Worm (Caenorhabditis elegans): ENCODE data around the gene col-177.
A peak's percentile ranks its signal among the peaks of the same experiment; 100 is the strongest.

Gene col-177

DNA sequence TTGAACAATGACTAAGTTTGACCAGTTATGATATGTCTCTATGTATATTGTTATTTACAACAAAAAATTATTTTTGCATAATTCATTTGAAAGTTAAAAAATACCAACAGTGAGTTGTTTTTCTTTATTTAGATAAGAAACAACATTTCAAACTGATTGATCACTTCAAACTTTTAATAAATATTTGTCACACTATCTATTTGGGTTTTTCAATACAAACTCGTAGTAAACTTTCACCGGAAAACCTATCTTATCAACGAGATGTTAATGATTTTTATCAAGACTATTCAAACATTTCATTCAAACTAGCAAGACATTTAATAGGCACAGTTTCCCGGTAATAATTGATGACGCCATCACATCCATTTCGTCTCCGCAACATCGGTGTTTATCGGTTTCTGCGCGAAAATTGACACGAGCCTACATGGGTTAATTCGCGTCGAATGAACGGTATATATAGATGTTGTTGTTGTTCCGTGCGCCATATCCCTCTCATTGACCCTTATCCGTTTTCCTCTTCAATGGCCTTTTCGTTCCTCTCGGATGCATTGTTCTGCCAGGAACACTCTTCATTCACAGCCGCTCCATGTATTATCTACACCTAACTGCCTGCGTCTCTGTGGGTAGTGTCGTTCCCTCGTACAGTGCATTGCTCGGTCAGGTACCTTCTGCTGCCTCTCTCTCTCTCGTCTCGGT lies 11.3 kb downstream of the col-177 start (continued):
- no peak for TF ChIP-seq hif-1 (tag; optimal IDR thresholded peaks at IDR 0.05)
- no peak for TF ChIP-seq dmd-9 (GFP tag; IDR thresholded peaks at IDR 0.05)
- peak; percentile 48 for TF ChIP-seq hlh-11 (tag; optimal IDR thresholded peaks at IDR 0.05)
- no peak for TF ChIP-seq ceh-62 (tag; optimal IDR thresholded peaks at IDR 0.05)
- no peak for TF ChIP-seq D1046.2 (GFP tag; IDR thresholded peaks at IDR 0.05)
- no peak for TF ChIP-seq unc-130 (GFP tag; optimal IDR thresholded peaks at IDR 0.05)
- TF ChIP-seq mep-1 (tag; optimal IDR thresholded peaks at IDR 0.05): no peak
- no peak for TF ChIP-seq daf-8 (GFP tag; IDR thresholded peaks at IDR 0.05)
- TF ChIP-seq skn-1 (tag; optimal IDR thresholded peaks at IDR 0.05): no peak
- TF ChIP-seq dmd-6 (GFP tag; IDR thresholded peaks at IDR 0.05): peak; percentile 20; the same call in 1 of the 2 replicates
- TF ChIP-seq ctbp-1 (GFP tag; IDR thresholded peaks at IDR 0.05): no peak
- TF ChIP-seq fkh-10 (GFP tag; optimal IDR thresholded peaks at IDR 0.05): no peak
- TF ChIP-seq nhr-10 (tag; optimal IDR thresholded peaks at IDR 0.05): no peak
- no peak for TF ChIP-seq mes-2 (tag; optimal IDR thresholded peaks at IDR 0.05; ENCODE audit: poor library complexity, severe bottlenecking)
- no peak for TF ChIP-seq vab-7 (GFP tag; IDR thresholded peaks at IDR 0.05)
- no peak for TF ChIP-seq ztf-7 (tag; optimal IDR thresholded peaks at IDR 0.05)
- no peak for TF ChIP-seq mxl-2 (GFP tag; conservative IDR thresholded peaks at IDR 0.05)

DNA sequence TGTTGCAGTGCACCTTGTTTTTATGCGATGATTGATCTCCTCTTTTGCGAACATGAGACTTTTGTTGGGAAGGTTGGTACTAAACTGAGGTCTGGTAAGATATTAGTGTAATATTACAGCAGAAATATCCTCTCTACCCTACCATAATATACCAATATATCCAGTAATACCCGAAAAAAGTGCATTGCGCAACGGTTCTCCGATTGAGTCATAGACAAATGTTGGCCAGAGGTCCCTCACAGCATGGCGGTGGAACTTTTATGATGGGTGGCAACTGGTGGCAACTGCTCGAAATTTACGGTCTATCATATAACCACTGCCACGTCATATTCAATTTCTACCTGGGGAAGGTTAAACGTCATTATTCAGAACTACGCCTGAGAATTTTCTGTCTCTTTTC lies 12.4 kb downstream of the col-177 start:
- TF ChIP-seq F26F4.8 (GFP tag; conservative IDR thresholded peaks at IDR 0.05): no peak
- no peak for TF ChIP-seq mdt-29 (GFP tag; IDR thresholded peaks at IDR 0.05)
- no peak for TF ChIP-seq nhr-25 (tag; optimal IDR thresholded peaks at IDR 0.05; ENCODE audit: borderline replicate concordance, insufficient read depth)
- TF ChIP-seq lir-3 (tag; optimal IDR thresholded peaks at IDR 0.05): no peak
- no peak for TF ChIP-seq fos-1 (tag; optimal IDR thresholded peaks at IDR 0.05)
- no peak for TF ChIP-seq ctbp-1 (GFP tag; IDR thresholded peaks at IDR 0.05)
- TF ChIP-seq ceh-62 (tag; optimal IDR thresholded peaks at IDR 0.05): no peak

DNA sequence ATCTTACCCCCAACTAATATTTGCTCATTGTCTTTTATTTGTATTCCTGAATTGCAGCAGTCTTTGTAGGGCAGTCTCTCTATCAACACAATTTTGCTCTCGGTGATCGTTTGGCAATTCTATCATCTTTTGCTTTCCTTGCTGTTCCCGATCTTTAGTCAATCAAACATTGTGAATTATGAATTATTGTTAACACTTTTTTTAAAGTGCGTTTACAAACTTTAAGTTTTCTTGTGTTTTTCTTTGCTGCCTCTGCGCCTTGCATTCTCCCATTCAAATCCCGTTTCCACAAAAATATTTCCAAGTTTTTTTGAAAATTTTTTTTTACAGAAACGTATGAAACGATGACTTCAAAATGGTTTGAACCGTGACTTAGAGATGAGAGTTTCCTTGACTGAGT lies 19.6 kb downstream of the col-177 start, which contains the start of gene ver-4:
TSS of gene ver-4 (plus strand) at position 301 of the 400 bp plus-strand sequence.
- TF ChIP-seq ztf-11 (tag; optimal IDR thresholded peaks at IDR 0.05) (no peak), aha-1 (tag) (peak; percentile 34)

DNA sequence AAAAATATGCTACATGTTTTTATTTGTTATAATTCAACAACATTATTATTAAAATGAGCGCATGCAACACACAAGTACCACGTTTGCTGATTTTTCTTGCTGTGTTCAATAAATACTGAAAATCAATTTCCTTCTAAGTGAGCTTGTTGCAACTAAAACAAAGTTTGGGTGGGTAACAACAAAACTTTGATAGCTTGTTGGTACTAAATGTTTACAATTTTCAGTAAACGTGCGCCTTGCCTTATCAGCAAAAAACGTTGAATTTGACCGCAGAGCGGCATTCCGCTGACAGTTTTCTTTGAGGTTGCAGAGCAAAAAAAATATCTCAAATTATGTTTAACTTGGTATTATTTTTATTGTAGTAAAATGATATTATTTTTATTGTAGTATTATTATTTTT lies 20.3 kb downstream of the col-177 start:
- TF ChIP-seq ceh-82 (tag; optimal IDR thresholded peaks at IDR 0.05) (no peak), ama-1 (optimal IDR thresholded peaks at IDR 0.05) (no peak), hif-1 (tag; optimal IDR thresholded peaks at IDR 0.05) (no peak), ceh-28 (tag; optimal IDR thresholded peaks at IDR 0.05) (no peak), cey-2 (tag; optimal IDR thresholded peaks at IDR 0.05; ENCODE audit: borderline replicate concordance, insufficient read depth) (no peak), dmd-8 (GFP tag; IDR thresholded peaks at IDR 0.05) (no peak), nhr-11 (tag; optimal IDR thresholded peaks at IDR 0.05) (no peak), zip-2 (tag; optimal IDR thresholded peaks at IDR 0.05) (no peak), daf-16 (GFP tag; optimal IDR thresholded peaks at IDR 0.05) (peak in 1 of 2 experiments; percentile 25), daf-16 (tag; optimal IDR thresholded peaks at IDR 0.05) (peak; percentile 87), unc-130 (GFP tag; optimal IDR thresholded peaks at IDR 0.05) (no peak), dmd-6 (GFP tag; IDR thresholded peaks at IDR 0.05) (peak; percentile 43), ceh-62 (tag; optimal IDR thresholded peaks at IDR 0.05) (no peak), nhr-25 (tag; optimal IDR thresholded peaks at IDR 0.05; ENCODE audit: borderline replicate concordance, insufficient read depth) (no peak), zip-11 (GFP tag; IDR thresholded peaks at IDR 0.05) (no peak), tra-1 (GFP tag; IDR thresholded peaks at IDR 0.05) (no peak), snpc-4 (tag; optimal IDR thresholded peaks at IDR 0.05) (no peak), fkh-10 (GFP tag; optimal IDR thresholded peaks at IDR 0.05) (no peak), ces-1 (GFP tag; optimal IDR thresholded peaks at IDR 0.05) (no peak), aha-1 (tag) (peak; percentile 62), Y48G9A.11 (GFP tag; IDR thresholded peaks at IDR 0.05) (no peak), ztf-7 (tag; optimal IDR thresholded peaks at IDR 0.05) (no peak), madf-9 (GFP tag; conservative IDR thresholded peaks at IDR 0.05) (no peak), nhr-41 (GFP tag; IDR thresholded peaks at IDR 0.05) (no peak), ceh-20 (GFP tag; IDR thresholded peaks at IDR 0.05) (no peak), madf-5 (GFP tag; IDR thresholded peaks at IDR 0.05) (no peak), mdt-29 (GFP tag; IDR thresholded peaks at IDR 0.05) (no peak), lin-1 (GFP tag; IDR thresholded peaks at IDR 0.05) (no peak)

Data from whole organism, L4 larva.